Fruit fly (Drosophila melanogaster) whole organism, wandering third instar larva: ENCODE measurements around the gene Rbf2.
A peak's percentile ranks its signal among the peaks of the same experiment; 100 is the strongest.

Experiments
- Abd-B ChIP-seq: fragments of >200 bp; optimal IDR thresholded peaks from 2 replicates; lab custom pipeline; 2017; ENCODE audit warnings: missing biosample characterization, missing genetic modification characterization
- CG32264 ChIP-seq: fragments of 200-800 bp; sonication (Bioruptor generic); optimal IDR thresholded peaks from 2 replicates; lab custom pipeline; 2016; ENCODE audit warnings: missing biosample characterization, missing genetic modification characterization
- CG9705 ChIP-seq: fragments of 200-800 bp; sonication (Bioruptor generic); optimal IDR thresholded peaks from 2 replicates; lab custom pipeline; 2018; ENCODE audit warnings: missing biosample characterization, mild to moderate bottlenecking, missing genetic modification characterization
- CrebA ChIP-seq: fragments of 200-800 bp; sonication (Bioruptor generic); optimal IDR thresholded peaks from 2 replicates; lab custom pipeline; 2016; ENCODE audit warnings: missing biosample characterization, mild to moderate bottlenecking, missing genetic modification characterization, borderline replicate concordance
- Dfd ChIP-seq: fragments of >200 bp; optimal IDR thresholded peaks from 2 replicates; lab custom pipeline; 2017; ENCODE audit warnings: missing biosample characterization, missing genetic modification characterization
- Dif ChIP-seq: fragments of 200-275, 200-300 bp; sonication (Bioruptor generic); optimal IDR thresholded peaks from 2 replicates; lab custom pipeline; 2018; ENCODE audit warnings: missing biosample characterization, missing genetic modification characterization; ENCODE audit not compliant: partially characterized antibody
- GATAd ChIP-seq: sonication (Bioruptor generic); optimal IDR thresholded peaks from 2 replicates; lab custom pipeline; 2016; ENCODE audit warnings: missing biosample characterization, missing genetic modification characterization
- Hnf4 ChIP-seq: fragments of 200-800 bp; sonication (Bioruptor generic); optimal IDR thresholded peaks from 2 replicates; lab custom pipeline; 2016; ENCODE audit warnings: missing biosample characterization, mild to moderate bottlenecking, missing genetic modification characterization
- Hr78 ChIP-seq: fragments of >200 bp; optimal IDR thresholded peaks from 2 replicates; lab custom pipeline; 2017; ENCODE audit warnings: missing biosample characterization, missing genetic modification characterization
- Jra ChIP-seq: sonication (Bioruptor generic); optimal IDR thresholded peaks from 2 replicates; lab custom pipeline; 2016; ENCODE audit warnings: missing biosample characterization, missing genetic modification characterization
- Mio ChIP-seq: sonication (Bioruptor generic); optimal IDR thresholded peaks from 2 replicates; lab custom pipeline; 2016; ENCODE audit warnings: missing biosample characterization, missing genetic modification characterization
- Myc ChIP-seq: fragments of >200 bp; optimal IDR thresholded peaks from 2 replicates; lab custom pipeline; 2017
- N ChIP-seq: fragments of >200 bp; optimal IDR thresholded peaks from 2 replicates; lab custom pipeline; 2018; ENCODE audit warnings: missing biosample characterization, missing external identifiers, missing genetic modification characterization
- Rel ChIP-seq, 2 experiments: fragments of 200-800 bp; sonication (Bioruptor generic) in 1 of 2; optimal IDR thresholded peaks; 2 replicates in 1 of 2; 3 replicates in 1 of 2; lab custom pipeline; 2016 to 2019; ENCODE audit warnings: mild to moderate bottlenecking in 2 of 2, missing biosample characterization in 2 of 2, missing genetic modification characterization in 2 of 2, moderate library complexity in 1 of 2
- Sp1 ChIP-seq: fragments of 200-800 bp; sonication (Bioruptor generic); optimal IDR thresholded peaks from 3 replicates; lab custom pipeline; 2019; ENCODE audit warnings: missing biosample characterization, mild to moderate bottlenecking, missing genetic modification characterization, moderate library complexity
- Vsx2 ChIP-seq: fragments of 200-300, 225-300 bp; sonication (Bioruptor generic); optimal IDR thresholded peaks from 2 replicates; lab custom pipeline; 2018; ENCODE audit warnings: missing biosample characterization, missing genetic modification characterization; ENCODE audit not compliant: partially characterized antibody
- br ChIP-seq: fragments of 200-800 bp; sonication (Bioruptor generic); optimal IDR thresholded peaks from 2 replicates; lab custom pipeline; 2016; ENCODE audit warnings: missing biosample characterization, missing genetic modification characterization
- dl ChIP-seq, 2 experiments: fragments of 175-275, 200-275 bp in 1 of 2; fragments of 200-275 bp in 1 of 2; sonication (Bioruptor generic); optimal IDR thresholded peaks; lab custom pipeline; 2018; ENCODE audit warnings: mild to moderate bottlenecking in 2 of 2, missing biosample characterization in 2 of 2, missing genetic modification characterization in 2 of 2, moderate library complexity in 2 of 2; ENCODE audit not compliant: partially characterized antibody in 2 of 2, insufficient read depth in 1 of 2
- dmrt93B ChIP-seq: fragments of 200-800 bp; sonication (Bioruptor generic); optimal IDR thresholded peaks from 2 replicates; lab custom pipeline; 2018; ENCODE audit warnings: missing biosample characterization, mild to moderate bottlenecking, missing genetic modification characterization
- dsf ChIP-seq: sonication (Bioruptor generic); optimal IDR thresholded peaks from 2 replicates; lab custom pipeline; 2016; ENCODE audit warnings: missing biosample characterization, missing genetic modification characterization, borderline replicate concordance
- foxo ChIP-seq, 2 experiments: fragments of 200-800 bp; sonication (Bioruptor generic); optimal IDR thresholded peaks; 2 replicates in 1 of 2; 3 replicates in 1 of 2; lab custom pipeline; 2016 to 2017; ENCODE audit warnings: missing biosample characterization in 2 of 2, missing genetic modification characterization in 2 of 2
- fru ChIP-seq: fragments of 200-800 bp; sonication (Bioruptor generic); optimal IDR thresholded peaks from 3 replicates; lab custom pipeline; 2016; ENCODE audit warnings: missing biosample characterization, mild to moderate bottlenecking, missing genetic modification characterization
- h ChIP-seq: fragments of 200-800 bp; sonication (Bioruptor generic); optimal IDR thresholded peaks from 3 replicates; lab custom pipeline; 2016; ENCODE audit warnings: missing biosample characterization, mild to moderate bottlenecking, missing genetic modification characterization
- jim ChIP-seq: fragments of 175-275, 200-325 bp; sonication (Bioruptor generic); optimal IDR thresholded peaks from 2 replicates; lab custom pipeline; 2016; ENCODE audit warnings: missing biosample characterization, mild to moderate bottlenecking, missing genetic modification characterization
- lola ChIP-seq: fragments of >200 bp; optimal IDR thresholded peaks from 2 replicates; lab custom pipeline; 2017; ENCODE audit warnings: missing biosample characterization, missing genetic modification characterization
- pan ChIP-seq: fragments of >200 bp; optimal IDR thresholded peaks from 2 replicates; lab custom pipeline; 2017
- rgr ChIP-seq: fragments of 200-800 bp; sonication (Bioruptor generic); optimal IDR thresholded peaks from 3 replicates; lab custom pipeline; 2016; ENCODE audit warnings: missing biosample characterization, mild to moderate bottlenecking, missing genetic modification characterization
- sv ChIP-seq: fragments of 200-800 bp; sonication (Bioruptor generic); optimal IDR thresholded peaks from 3 replicates; lab custom pipeline; 2016; ENCODE audit warnings: missing biosample characterization, missing genetic modification characterization
- woc ChIP-seq: sonication (Bioruptor generic); optimal IDR thresholded peaks from 2 replicates; lab custom pipeline; 2016; ENCODE audit warnings: missing biosample characterization, mild to moderate bottlenecking, missing genetic modification characterization

Rbf2 gene

dm6 chr3R:16005943-16006342, 40.7 kb downstream of the Rbf2 start:
- no peak for TF ChIP-seq br (GFP tag; lab: Kevin White, UChicago)
- TF ChIP-seq GATAd (GFP tag; lab: Kevin White, UChicago), result no peak
- no peak for TF ChIP-seq dsf (GFP tag; lab: Kevin White, UChicago)
- no peak for TF ChIP-seq h (GFP tag; lab: Kevin White, UChicago)

- no peak for TF ChIP-seq Hnf4 (GFP tag; lab: Kevin White, UChicago)
- peak; percentile 18 for TF ChIP-seq rgr (GFP tag; lab: Kevin White, UChicago)
- no peak for TF ChIP-seq Dfd (GFP tag; lab: Kevin White, UChicago)
- TF ChIP-seq Rel (GFP tag; optimal IDR thresholded peaks at IDR 0.05; lab: Kevin White, UChicago), result no peak
- TF ChIP-seq Rel (tag; optimal IDR thresholded peaks at IDR 0.05; lab: Kevin White, UChicago), result peak; percentile 37
- TF ChIP-seq, all 38 proteins: peak for 2
Measured at dm6 chr3R:16006806-16007556, 41.7 kb downstream of the Rbf2 start.

dm6 chr3R:16008300-16008699, 43.1 kb downstream of the Rbf2 start:
- TF ChIP-seq CrebA (GFP tag; lab: Kevin White, UChicago) (no peak), Rel (GFP tag; optimal IDR thresholded peaks at IDR 0.05; lab: Kevin White, UChicago) (no peak), Rel (tag; optimal IDR thresholded peaks at IDR 0.05; lab: Kevin White, UChicago) (peak; percentile 56)

- no peak for TF ChIP-seq jim
- TF ChIP-seq dl (GFP tag; optimal IDR thresholded peaks at IDR 0.05; lab: Kevin White, UChicago; ENCODE audit: insufficient read depth in 1 of 2, partially characterized antibody in 2 of 2), result no peak
- no peak for TF ChIP-seq pan (lab: Kevin White, UChicago)
- no peak for TF ChIP-seq dsf (GFP tag; lab: Kevin White, UChicago)
- TF ChIP-seq dmrt93B (GFP tag; lab: Kevin White, UChicago), result no peak
- TF ChIP-seq br (GFP tag; lab: Kevin White, UChicago), result peak; percentile 13
- no peak for TF ChIP-seq Rel (GFP tag; optimal IDR thresholded peaks at IDR 0.05; lab: Kevin White, UChicago)
- peak; percentile 47 for TF ChIP-seq Rel (tag; optimal IDR thresholded peaks at IDR 0.05; lab: Kevin White, UChicago)
- TF ChIP-seq Abd-B, result no peak
- TF ChIP-seq Jra (GFP tag; lab: Kevin White, UChicago), result peak; percentile 21
- TF ChIP-seq fru (GFP tag; lab: Kevin White, UChicago), result peak; percentile 19
- TF ChIP-seq N (GFP tag; lab: Kevin White, UChicago), result no peak
- peak; percentile 40 for TF ChIP-seq h (GFP tag; lab: Kevin White, UChicago)
- peak; percentile 34 for TF ChIP-seq Hnf4 (GFP tag; lab: Kevin White, UChicago)
- peak; percentile 14 for TF ChIP-seq rgr (GFP tag; lab: Kevin White, UChicago)
- no peak for TF ChIP-seq Myc
- no peak for TF ChIP-seq woc
- no peak for TF ChIP-seq sv
- TF ChIP-seq, all 38 proteins: peak for 7
Measured at dm6 chr3R:16009030-16009429, 43.8 kb downstream of the Rbf2 start, which contains the start of gene GATAe. TSS of gene GATAe (plus strand) at chr3R:16009105.

- TF ChIP-seq foxo (GFP tag; optimal IDR thresholded peaks at IDR 0.05; lab: Kevin White, UChicago) (no peak), Myc (no peak), Dfd (GFP tag; lab: Kevin White, UChicago) (no peak), Abd-B (no peak), br (GFP tag; lab: Kevin White, UChicago) (peak; percentile 63), CG32264 (no peak), h (GFP tag; lab: Kevin White, UChicago) (peak; percentile 48), CrebA (GFP tag; lab: Kevin White, UChicago) (peak; percentile 12), Rel (GFP tag; optimal IDR thresholded peaks at IDR 0.05; lab: Kevin White, UChicago) (no peak), Rel (tag; optimal IDR thresholded peaks at IDR 0.05; lab: Kevin White, UChicago) (peak; percentile 80)
Measured at dm6 chr3R:16010009-16010505, 44.8 kb downstream of the Rbf2 start.

dm6 chr3R:16011698-16012332, 46.6 kb downstream of the Rbf2 start:
- TF ChIP-seq lola, result no peak
- peak; percentile 12 for TF ChIP-seq Sp1 (GFP tag; lab: Kevin White, UChicago)
- TF ChIP-seq Jra (GFP tag; lab: Kevin White, UChicago), result peak; percentile 18
- peak; percentile 39 for TF ChIP-seq N (GFP tag; lab: Kevin White, UChicago)
- TF ChIP-seq Vsx2 (GFP tag; lab: Kevin White, UChicago), result peak; percentile 70
- no peak for TF ChIP-seq Hr78
- no peak for TF ChIP-seq CG9705
- TF ChIP-seq Rel (GFP tag; optimal IDR thresholded peaks at IDR 0.05; lab: Kevin White, UChicago), result no peak
- TF ChIP-seq Rel (tag; optimal IDR thresholded peaks at IDR 0.05; lab: Kevin White, UChicago), result peak; percentile 63
- no peak for TF ChIP-seq Abd-B
- no peak for TF ChIP-seq Mio
- peak in 1 of 2 experiments; percentile 24 for TF ChIP-seq dl (GFP tag; optimal IDR thresholded peaks at IDR 0.05; lab: Kevin White, UChicago; ENCODE audit: insufficient read depth in 1 of 2, partially characterized antibody in 2 of 2)
- no peak for TF ChIP-seq Dif (GFP tag; lab: Kevin White, UChicago)
- no peak for TF ChIP-seq GATAd (GFP tag; lab: Kevin White, UChicago)
- TF ChIP-seq br (GFP tag; lab: Kevin White, UChicago), result peak; percentile 38
- TF ChIP-seq h (GFP tag; lab: Kevin White, UChicago), result peak; percentile 54
